Fruit fly (Drosophila melanogaster) whole organism, embryonic: Measurements from ENCODE around the gene CG9029.

Experiments used
- B-H2 ChIP-seq: fragments of 200-800 bp; sonication (Bioruptor generic); optimal IDR thresholded peaks from 2 replicates; lab custom pipeline; 2018; ENCODE audit warnings: missing biosample characterization, mild to moderate bottlenecking, missing genetic modification characterization
- CG10147 ChIP-seq: fragments of 200-800 bp; sonication (Bioruptor generic); optimal IDR thresholded peaks from 2 replicates; lab custom pipeline; 2019; ENCODE audit warnings: missing biosample characterization, mild to moderate bottlenecking, missing genetic modification characterization, moderate library complexity
- CG10267 ChIP-seq: fragments of 200-800 bp; sonication (Bioruptor generic); optimal IDR thresholded peaks from 2 replicates; lab custom pipeline; 2018; ENCODE audit warnings: missing biosample characterization, mild to moderate bottlenecking, missing genetic modification characterization, moderate library complexity
- CG10462 ChIP-seq: fragments of 200-800 bp; sonication (Bioruptor generic); optimal IDR thresholded peaks from 2 replicates; lab custom pipeline; 2016; ENCODE audit warnings: missing biosample characterization, missing genetic modification characterization
- CG10543 ChIP-seq: fragments of 200-800 bp; sonication (Bioruptor generic); optimal IDR thresholded peaks from 3 replicates; lab custom pipeline; 2017; ENCODE audit warnings: missing biosample characterization, mild to moderate bottlenecking, missing genetic modification characterization, moderate library complexity
- CG11560 ChIP-seq: fragments of 200-800 bp; sonication (Bioruptor generic); IDR thresholded peaks from 3 replicates; pipeline ENCODE4 v1.3.6; 2022; ENCODE audit warnings: missing biosample characterization, missing genetic modification characterization
- CG1233 ChIP-seq: fragments of 200-800 bp; sonication (Bioruptor generic); optimal IDR thresholded peaks from 4 replicates; lab custom pipeline; 2018; ENCODE audit warnings: missing biosample characterization, mild to moderate bottlenecking, missing genetic modification characterization
- CG13624 ChIP-seq: fragments of 200-800 bp; sonication (Bioruptor generic); optimal IDR thresholded peaks from 2 replicates; lab custom pipeline; 2016; ENCODE audit warnings: missing biosample characterization, missing genetic modification characterization
- CG15479 ChIP-seq: fragments of 200-800 bp; sonication (Bioruptor generic); optimal IDR thresholded peaks from 3 replicates; lab custom pipeline; 2019; ENCODE audit warnings: missing biosample characterization, mild to moderate bottlenecking, missing genetic modification characterization, moderate library complexity
- CG17385 ChIP-seq: fragments of 200-800 bp; sonication (Bioruptor generic); optimal IDR thresholded peaks from 3 replicates; lab custom pipeline; 2018; ENCODE audit warnings: missing biosample characterization, mild to moderate bottlenecking, missing genetic modification characterization
- CG2116 ChIP-seq: fragments of 200-800 bp; sonication (Bioruptor generic); optimal IDR thresholded peaks from 3 replicates; lab custom pipeline; 2018; ENCODE audit warnings: missing biosample characterization, mild to moderate bottlenecking, missing genetic modification characterization
- CG2889 ChIP-seq: fragments of 200-800 bp; sonication (Bioruptor generic); IDR thresholded peaks from 3 replicates; pipeline ENCODE4 v1.3.6; 2022; ENCODE audit warnings: missing biosample characterization, missing genetic modification characterization
- CG31388 ChIP-seq: fragments of 200-800 bp; sonication (Bioruptor generic); optimal IDR thresholded peaks from 2 replicates; lab custom pipeline; 2016; ENCODE audit warnings: missing biosample characterization, missing genetic modification characterization
- CG7786 ChIP-seq: fragments of 200-800 bp; sonication (Bioruptor generic); optimal IDR thresholded peaks from 2 replicates; lab custom pipeline; 2016; ENCODE audit warnings: missing biosample characterization, missing genetic modification characterization
- CG8281 ChIP-seq: fragments of 200-800 bp; sonication (Bioruptor generic); optimal IDR thresholded peaks from 2 replicates; lab custom pipeline; 2018; ENCODE audit warnings: missing biosample characterization, mild to moderate bottlenecking, missing genetic modification characterization, moderate library complexity
- CG8290 ChIP-seq, 3 experiments: fragments of 200-800 bp; sonication (Bioruptor generic); optimal IDR thresholded peaks; 2 replicates each; lab custom pipeline; 2016 to 2019; ENCODE audit warnings: missing biosample characterization in 3 of 3, missing genetic modification characterization in 3 of 3, mild to moderate bottlenecking in 2 of 3, moderate library complexity in 1 of 3
- Deaf1 ChIP-seq: fragments of 200-800 bp; optimal IDR thresholded peaks from 3 replicates; lab custom pipeline; 2019; ENCODE audit warnings: missing biosample characterization, mild to moderate bottlenecking, missing genetic modification characterization, moderate library complexity
- Doc3 ChIP-seq: fragments of 200-800 bp; sonication (Bioruptor generic); IDR thresholded peaks from 3 replicates; pipeline ENCODE4 v1.3.6; 2022; ENCODE audit warnings: missing biosample characterization, missing genetic modification characterization; ENCODE audit not compliant: partially characterized antibody
- Dp ChIP-seq: fragments of 200-800 bp; sonication (Bioruptor generic); optimal IDR thresholded peaks from 2 replicates; lab custom pipeline; 2018; ENCODE audit warnings: missing biosample characterization, mild to moderate bottlenecking, missing genetic modification characterization, moderate library complexity
- Gsc ChIP-seq: fragments of 200-800 bp; sonication (Bioruptor generic); IDR thresholded peaks from 2 replicates; pipeline ENCODE4 v1.3.6; 2022; ENCODE audit warnings: missing biosample characterization, missing genetic modification characterization
- HLH4C ChIP-seq: fragments of 200-800 bp; sonication (Bioruptor generic); IDR thresholded peaks from 3 replicates; pipeline ENCODE4 v1.3.6; 2022; ENCODE audit warnings: missing biosample characterization, missing genetic modification characterization; ENCODE audit not compliant: partially characterized antibody
- HmgZ ChIP-seq: fragments of 200-800 bp; sonication (Bioruptor generic); optimal IDR thresholded peaks from 2 replicates; lab custom pipeline; 2018; ENCODE audit warnings: missing biosample characterization, mild to moderate bottlenecking, missing genetic modification characterization
- Hr78 ChIP-seq, 2 experiments: fragments of 200-800 bp in 1 of 2; fragments of >200 bp in 1 of 2; sonication (Bioruptor generic) in 1 of 2; optimal IDR thresholded peaks; 2 replicates each; lab custom pipeline; 2017 to 2019; ENCODE audit warnings: missing biosample characterization in 2 of 2, missing genetic modification characterization in 2 of 2, mild to moderate bottlenecking in 1 of 2, moderate library complexity in 1 of 2
- Hsf ChIP-seq: fragments of 200-800 bp; sonication (Bioruptor generic); optimal IDR thresholded peaks from 3 replicates; lab custom pipeline; 2016; ENCODE audit warnings: missing biosample characterization, missing genetic modification characterization
- MBD-R2 ChIP-seq: fragments of 200-800 bp; sonication (Bioruptor generic); IDR thresholded peaks from 2 replicates; pipeline ENCODE4 v1.3.6; 2022; ENCODE audit warnings: missing biosample characterization, missing genetic modification characterization
- MTF-1 ChIP-seq: fragments of 200-800 bp; sonication (Bioruptor generic); optimal IDR thresholded peaks from 2 replicates; lab custom pipeline; 2018; ENCODE audit warnings: missing biosample characterization, mild to moderate bottlenecking, missing genetic modification characterization, borderline replicate concordance
- Med ChIP-seq: fragments of 200-800 bp; sonication (Bioruptor generic); peaks from one replicate; lab custom pipeline; 2016; ENCODE audit warnings: missing biosample characterization, missing genetic modification characterization, mild to moderate bottlenecking, inconsistent platforms, moderate library complexity
- NfI ChIP-seq: fragments of 200-800 bp; sonication (Bioruptor generic); optimal IDR thresholded peaks from 3 replicates; lab custom pipeline; 2018; ENCODE audit warnings: missing biosample characterization, mild to moderate bottlenecking, missing genetic modification characterization, moderate library complexity
- Oli ChIP-seq: fragments of 200-800 bp; sonication (Bioruptor generic); optimal IDR thresholded peaks from 2 replicates; lab custom pipeline; 2018; ENCODE audit warnings: missing biosample characterization, mild to moderate bottlenecking, missing genetic modification characterization, moderate library complexity
- Ptx1 ChIP-seq: fragments of 200-800 bp; sonication (Bioruptor generic); IDR thresholded peaks from 2 replicates; pipeline ENCODE4 v1.3.6; 2022; ENCODE audit warnings: missing biosample characterization, missing genetic modification characterization
- Rx ChIP-seq: fragments of 200-800 bp; sonication (Bioruptor generic); IDR thresholded peaks from 2 replicates; pipeline ENCODE4 v1.3.6; 2022; ENCODE audit warnings: missing biosample characterization, missing genetic modification characterization
- Scr ChIP-seq: fragments of 200-800 bp; sonication (Bioruptor generic); IDR thresholded peaks from 2 replicates; pipeline ENCODE4 v1.3.6; 2022; ENCODE audit warnings: missing biosample characterization, missing genetic modification characterization; ENCODE audit not compliant: partially characterized antibody
- Sry-β ChIP-seq: fragments of 200-800 bp; sonication (Bioruptor generic); optimal IDR thresholded peaks from 2 replicates; lab custom pipeline; 2018; ENCODE audit warnings: missing biosample characterization, mild to moderate bottlenecking, missing genetic modification characterization, moderate library complexity
- Trl ChIP-seq, 3 experiments: fragments of >200 bp in 2 of 3; fragments of 200-800 bp in 1 of 3; sonication (Bioruptor generic) in 1 of 3; optimal IDR thresholded peaks; 2 replicates in 1 of 3; 3 replicates in 2 of 3; lab custom pipeline; 2016 to 2017; ENCODE audit warnings: missing biosample characterization in 1 of 3, missing genetic modification characterization in 1 of 3
- aop ChIP-seq: fragments of 200-800 bp; sonication (Bioruptor generic); IDR thresholded peaks from 2 replicates; pipeline ENCODE4 v1.3.6; 2022; ENCODE audit warnings: missing biosample characterization, missing genetic modification characterization
- ato ChIP-seq: fragments of 200-800 bp; sonication (Bioruptor generic); IDR thresholded peaks from 2 replicates; pipeline ENCODE4 v1.3.6; 2022; ENCODE audit warnings: missing biosample characterization, missing genetic modification characterization; ENCODE audit not compliant: partially characterized antibody
- cad ChIP-seq: fragments of >200 bp; optimal IDR thresholded peaks from 2 replicates; lab custom pipeline; 2017; ENCODE audit warnings: missing biosample characterization, missing genetic modification characterization
- gfzf ChIP-seq: fragments of 200-800 bp; sonication (Bioruptor generic); optimal IDR thresholded peaks from 2 replicates; lab custom pipeline; 2016; ENCODE audit warnings: missing biosample characterization, mild to moderate bottlenecking, missing genetic modification characterization, moderate library complexity
- klu ChIP-seq: fragments of 200-800 bp; sonication (Bioruptor generic); IDR thresholded peaks from 2 replicates; pipeline ENCODE4 v1.3.6; 2022; ENCODE audit warnings: missing biosample characterization, missing genetic modification characterization
- maf-S ChIP-seq: fragments of 200-800 bp; sonication (Bioruptor generic); optimal IDR thresholded peaks from 2 replicates; lab custom pipeline; 2016; ENCODE audit warnings: missing biosample characterization, missing genetic modification characterization
- odd ChIP-seq: fragments of 200-800 bp; sonication (Bioruptor generic); optimal IDR thresholded peaks from 2 replicates; lab custom pipeline; 2017; ENCODE audit warnings: missing biosample characterization, mild to moderate bottlenecking, missing genetic modification characterization
- pb ChIP-seq: fragments of 200-800 bp; sonication (Bioruptor generic); optimal IDR thresholded peaks from 3 replicates; lab custom pipeline; 2016; ENCODE audit warnings: missing biosample characterization, missing genetic modification characterization
- so ChIP-seq: fragments of 200-800 bp; sonication (Bioruptor generic); IDR thresholded peaks from 3 replicates; pipeline ENCODE4 v1.3.6; 2022; ENCODE audit warnings: missing biosample characterization, missing genetic modification characterization
- zf30C ChIP-seq: fragments of 200-800 bp; sonication (Bioruptor generic); optimal IDR thresholded peaks from 3 replicates; lab custom pipeline; 2018; ENCODE audit warnings: missing biosample characterization, mild to moderate bottlenecking, missing genetic modification characterization
- zfh1 ChIP-seq: fragments of 200-800 bp; sonication (Bioruptor generic); IDR thresholded peaks from 3 replicates; pipeline ENCODE4 v1.3.6; 2022; ENCODE audit warnings: missing biosample characterization, missing genetic modification characterization
- zfh2 ChIP-seq: fragments of 200-800 bp; sonication (Bioruptor generic); optimal IDR thresholded peaks from 2 replicates; lab custom pipeline; 2016; ENCODE audit warnings: missing biosample characterization, missing genetic modification characterization

CG9029 gene

DNA sequence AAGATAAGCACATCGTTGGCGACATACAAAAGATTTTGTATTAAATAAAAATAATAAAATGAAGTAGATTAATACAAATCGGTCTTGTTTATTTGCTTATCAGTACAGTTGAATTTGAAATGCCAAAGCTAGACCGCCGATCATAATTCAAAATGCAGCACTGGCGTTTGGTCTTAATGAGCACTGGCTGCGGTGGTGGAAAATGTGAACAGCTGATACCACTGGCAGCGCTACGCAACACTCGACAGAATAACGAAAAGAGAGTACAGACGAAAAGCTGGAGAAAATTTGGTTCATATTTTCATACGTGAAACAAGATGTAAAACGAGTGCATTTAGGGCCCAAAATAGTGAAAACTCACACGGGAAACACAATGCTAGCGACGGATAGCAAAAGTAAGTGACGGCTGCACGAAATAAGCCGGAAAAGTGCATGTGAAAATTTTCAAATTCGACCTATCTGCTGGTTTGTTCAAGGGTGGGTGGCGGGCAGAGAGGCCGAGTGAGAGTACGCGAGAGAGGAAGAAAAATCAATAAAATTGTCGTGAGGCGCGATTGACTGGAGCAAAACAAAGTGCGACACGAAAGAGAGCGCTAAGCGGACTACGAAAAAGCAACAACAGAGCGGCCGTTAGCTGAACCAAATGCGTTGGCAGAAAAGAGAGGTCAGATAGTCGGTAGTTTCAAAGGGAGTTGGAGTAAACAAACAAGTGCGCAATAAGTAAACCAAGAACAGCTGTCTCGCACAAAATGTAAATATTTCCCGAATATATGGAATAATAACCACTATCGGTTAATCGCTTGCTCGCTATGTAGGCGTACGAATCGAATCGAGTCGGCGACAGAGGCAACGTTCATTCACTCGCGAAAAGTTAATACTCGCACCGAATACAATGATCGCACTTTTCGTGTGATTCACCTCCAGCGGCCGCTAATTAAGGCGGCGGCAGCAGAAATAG, 21.4 kb downstream of the CG9029 start, which contains the start of gene bchs (continued):
- TF ChIP-seq ato: peak; percentile 19; the same call in 1 of the 2 replicates
- peak; percentile 87 for TF ChIP-seq maf-S (GFP tag; lab: Kevin White, UChicago)
- TF ChIP-seq aop (GFP tag; lab: Robert Waterston, UW): no peak
- peak; percentile 29 for TF ChIP-seq CG8290 (GFP tag; optimal IDR thresholded peaks at IDR 0.05; lab: Kevin White, UChicago)
- TF ChIP-seq CG8290 (tag; optimal IDR thresholded peaks at IDR 0.05; lab: Kevin White, UChicago): peak; percentile 82 to 83
- no peak for TF ChIP-seq HLH4C (GFP tag; lab: Robert Waterston, UW)
- no peak for TF ChIP-seq CG10462
- peak; percentile 49 for TF ChIP-seq Doc3 (GFP tag; lab: Robert Waterston, UW)
- peak; percentile 96 for TF ChIP-seq odd (GFP tag; lab: Kevin White, UChicago)
- peak; percentile 97 for TF ChIP-seq CG10267 (tag; lab: Kevin White, UChicago)
- TF ChIP-seq MBD-R2 (GFP tag; lab: Robert Waterston, UW): peak; percentile 43
- TF ChIP-seq CG10147: peak; percentile 77
- TF ChIP-seq CG7786 (GFP tag; lab: Kevin White, UChicago): peak; percentile 53
- no peak for TF ChIP-seq cad (GFP tag; lab: Kevin White, UChicago)
- peak; percentile 40 for TF ChIP-seq Sry-β
- peak in 1 of 2 experiments; percentile 81 for TF ChIP-seq Hr78 (GFP tag; optimal IDR thresholded peaks at IDR 0.05; lab: Kevin White, UChicago)
- TF ChIP-seq gfzf: no peak
- TF ChIP-seq Hsf (GFP tag; lab: Kevin White, UChicago): peak; percentile 78
- TF ChIP-seq klu (GFP tag; lab: Robert Waterston, UW): no peak
- peak; percentile 85 for TF ChIP-seq B-H2 (GFP tag; lab: Kevin White, UChicago)
- peak; percentile 58 for TF ChIP-seq Rx (GFP tag; lab: Robert Waterston, UW)
- peak; percentile 84 for TF ChIP-seq pb (GFP tag; lab: Kevin White, UChicago)
- peak; percentile 100 for TF ChIP-seq CG2116
- peak; percentile 86; the same call in 2 of the 3 replicates for TF ChIP-seq so (GFP tag; lab: Robert Waterston, UW)
- TF ChIP-seq Deaf1 (tag; lab: Kevin White, UChicago): peak; percentile 65
- peak; percentile 96 for TF ChIP-seq CG10543
- TF ChIP-seq NfI (GFP tag; lab: Kevin White, UChicago): peak; percentile 82
- TF ChIP-seq zf30C (GFP tag; lab: Kevin White, UChicago): peak; percentile 41
- peak; percentile 95 for TF ChIP-seq MTF-1 (GFP tag; lab: Kevin White, UChicago)
- TF ChIP-seq CG31388: peak; percentile 12
- peak; percentile 56 for TF ChIP-seq Oli (tag; lab: Kevin White, UChicago)
- TF ChIP-seq zfh2 (GFP tag; lab: Kevin White, UChicago): peak; percentile 48
- 0 out of 2 replicates have a peak, but pooled peaks have one; percentile 23 for TF ChIP-seq Ptx1 (GFP tag; lab: Robert Waterston, UW)
- peak; percentile 84 for TF ChIP-seq zfh1 (GFP tag; lab: Robert Waterston, UW)
- TF ChIP-seq CG17385 (GFP tag; lab: Kevin White, UChicago): peak; percentile 85
- TF ChIP-seq CG11560 (tag; lab: Robert Waterston, UW): no peak
- TF ChIP-seq Trl (optimal IDR thresholded peaks at IDR 0.05; lab: Kevin White, UChicago): peak; percentile 89 to 97
- TF ChIP-seq Trl (GFP tag; optimal IDR thresholded peaks at IDR 0.05; lab: Kevin White, UChicago): peak; percentile 89
- TF ChIP-seq Med (GFP tag; lab: Kevin White, UChicago): peak; percentile 99
- TF ChIP-seq CG13624 (GFP tag; lab: Kevin White, UChicago): peak; percentile 92
- peak; percentile 87 for TF ChIP-seq CG15479 (GFP tag; lab: Kevin White, UChicago)
- TF ChIP-seq CG1233 (GFP tag; lab: Kevin White, UChicago): peak; percentile 93
- TF ChIP-seq Dp: peak; percentile 98
- TF ChIP-seq Gsc (GFP tag; lab: Robert Waterston, UW): no peak
- peak; percentile 76 for TF ChIP-seq CG8281
- TF ChIP-seq Scr (GFP tag; lab: Robert Waterston, UW): peak; percentile 38; the same call in 1 of the 2 replicates
- TF ChIP-seq HmgZ (tag; lab: Kevin White, UChicago): peak; percentile 96
- TF ChIP-seq CG2889 (GFP tag; lab: Robert Waterston, UW): no peak
